Worm (Caenorhabditis elegans) whole organism, young adult: Measurements from ENCODE around the gene Y75B12A.2.

Experiments used
- B0336.3 ChIP-seq: fragments of 200-800 bp; sonication (Bioruptor generic); IDR thresholded peaks from 2 replicates; pipeline ENCODE4 v1.3.6; 2022; ENCODE audit warnings: missing genetic modification characterization, missing compliant biosample characterization
- C17E4.6 ChIP-seq: fragments of 200-800 bp; sonication (Bioruptor generic); IDR thresholded peaks from 2 replicates; pipeline ENCODE4 v1.3.6; 2022; ENCODE audit warnings: missing genetic modification reagents, missing genetic modification characterization, missing compliant biosample characterization
- D2030.7 ChIP-seq: fragments of 200-800 bp; sonication (Bioruptor generic); IDR thresholded peaks from 2 replicates; pipeline ENCODE4 v1.3.6; 2022; ENCODE audit warnings: missing genetic modification reagents, missing genetic modification characterization, missing compliant biosample characterization
- F49E8.2 ChIP-seq: sonication (generic microtip); optimal IDR thresholded peaks from 3 replicates; lab custom pipeline; 2017; ENCODE audit warnings: missing genetic modification characterization, mild to moderate bottlenecking, missing compliant biosample characterization, antibody characterized with exemption, moderate library complexity; ENCODE audit not compliant: insufficient read depth
- F55B11.4 ChIP-seq: sonication (generic microtip); optimal IDR thresholded peaks from 2 replicates; lab custom pipeline; 2016; ENCODE audit warnings: missing compliant biosample characterization, missing genetic modification characterization, borderline replicate concordance; ENCODE audit not compliant: insufficient read depth
- F57A8.1 ChIP-seq: fragments of 200-800 bp; sonication (Bioruptor generic); optimal IDR thresholded peaks from 2 replicates; lab custom pipeline; 2018; ENCODE audit warnings: mild to moderate bottlenecking, missing genetic modification characterization, moderate library complexity, missing compliant biosample characterization
- F57C9.4 ChIP-seq: sonication (generic microtip); optimal IDR thresholded peaks from 2 replicates; lab custom pipeline; 2017; ENCODE audit warnings: mild to moderate bottlenecking, missing genetic modification characterization, missing compliant biosample characterization
- K11D2.4 ChIP-seq: fragments of 200-800 bp; sonication (Bioruptor generic); IDR thresholded peaks from 2 replicates; pipeline ENCODE4 v1.3.6; 2022; ENCODE audit warnings: missing genetic modification reagents, missing genetic modification characterization, missing compliant biosample characterization
- Y67H2A.10 ChIP-seq: fragments of 200-800 bp; sonication (Bioruptor generic); conservative IDR thresholded peaks from 2 replicates; pipeline ENCODE4 v1.3.6; 2022; ENCODE audit warnings: missing genetic modification reagents, missing genetic modification characterization, missing compliant biosample characterization
- Y95B8A.8 ChIP-seq: fragments of 200-800 bp; sonication (Bioruptor generic); IDR thresholded peaks from 2 replicates; pipeline ENCODE4 v1.3.6; 2022; ENCODE audit warnings: missing genetic modification reagents, missing genetic modification characterization, missing compliant biosample characterization
- aptf-3 ChIP-seq: fragments of 200-800 bp; sonication (Bioruptor generic); IDR thresholded peaks from 2 replicates; pipeline ENCODE4 v1.3.6; 2022; ENCODE audit warnings: missing genetic modification characterization, missing compliant biosample characterization
- atf-7 ChIP-seq: sonication (generic microtip); optimal IDR thresholded peaks from 2 replicates; lab custom pipeline; 2017; ENCODE audit warnings: mild to moderate bottlenecking, missing genetic modification characterization, missing compliant biosample characterization
- athp-1 ChIP-seq: sonication (generic microtip); optimal IDR thresholded peaks from 2 replicates; lab custom pipeline; 2017; ENCODE audit warnings: mild to moderate bottlenecking, missing genetic modification characterization, missing compliant biosample characterization
- attf-5 ChIP-seq: fragments of 200-800 bp; sonication (Bioruptor generic); optimal IDR thresholded peaks from 2 replicates; lab custom pipeline; 2018; ENCODE audit warnings: mild to moderate bottlenecking, missing genetic modification characterization, missing compliant biosample characterization
- bed-2 ChIP-seq: fragments of 200-800 bp; sonication (Bioruptor generic); IDR thresholded peaks from 2 replicates; pipeline ENCODE4 v1.3.6; 2022; ENCODE audit warnings: missing genetic modification reagents, missing genetic modification characterization, missing compliant biosample characterization
- ceh-100 ChIP-seq: fragments of 200-800 bp; sonication (Bioruptor generic); IDR thresholded peaks from 2 replicates; pipeline ENCODE4 v1.3.6; 2022; ENCODE audit warnings: missing genetic modification reagents, missing genetic modification characterization, missing compliant biosample characterization
- dox-1 ChIP-seq: fragments of 200-800 bp; sonication (Bioruptor generic); IDR thresholded peaks from 2 replicates; pipeline ENCODE4 v1.3.6; 2022; ENCODE audit warnings: missing genetic modification reagents, missing genetic modification characterization, missing compliant biosample characterization
- dpl-1 ChIP-seq: fragments of 150-350 bp; optimal IDR thresholded peaks from 2 replicates; lab custom pipeline; 2014; ENCODE audit warnings: missing biosample characterization, missing genetic modification reagents, missing genetic modification characterization
- egl-44 ChIP-seq: fragments of 200-800 bp; sonication (Bioruptor generic); IDR thresholded peaks from 2 replicates; pipeline ENCODE4 v1.3.6; 2022; ENCODE audit warnings: missing genetic modification reagents, missing genetic modification characterization, missing compliant biosample characterization
- ekl-4 ChIP-seq: fragments of 200-800 bp; sonication (Bioruptor generic); IDR thresholded peaks from 2 replicates; pipeline ENCODE4 v1.3.6; 2022; ENCODE audit warnings: missing genetic modification reagents, missing genetic modification characterization, missing compliant biosample characterization
- lag-1 ChIP-seq: fragments of 200-800 bp; sonication (Bioruptor generic); IDR thresholded peaks from 2 replicates; pipeline ENCODE4 v1.3.6; 2022; ENCODE audit warnings: missing genetic modification reagents, missing genetic modification characterization, missing compliant biosample characterization
- lin-35 ChIP-seq, 3 experiments: fragments of 150-350 bp in 2 of 3; sonication (generic microtip) in 1 of 3; optimal IDR thresholded peaks; 2 replicates each; lab custom pipeline; 2014 to 2018; ENCODE audit warnings: missing biosample characterization in 3 of 3, missing genetic modification characterization in 3 of 3, missing genetic modification reagents in 3 of 3
- lin-54 ChIP-seq: fragments of 200-800 bp; sonication (Bioruptor generic); optimal IDR thresholded peaks from 2 replicates; lab custom pipeline; 2018; ENCODE audit warnings: mild to moderate bottlenecking, missing genetic modification characterization, missing compliant biosample characterization
- madf-10 ChIP-seq: sonication (generic microtip); optimal IDR thresholded peaks from 2 replicates; lab custom pipeline; 2016; ENCODE audit warnings: mild to moderate bottlenecking, missing genetic modification characterization, missing compliant biosample characterization
- mxl-1 ChIP-seq: sonication (generic microtip); optimal IDR thresholded peaks from 2 replicates; lab custom pipeline; 2016; ENCODE audit warnings: missing genetic modification characterization, missing compliant biosample characterization
- nfyb-1 ChIP-seq: fragments of 200-800 bp; sonication (Bioruptor generic); IDR thresholded peaks from 2 replicates; pipeline ENCODE4 v1.3.6; 2022; ENCODE audit warnings: missing genetic modification reagents, missing genetic modification characterization, missing compliant biosample characterization
- nhr-27 ChIP-seq: fragments of 200-800 bp; sonication (Bioruptor generic); optimal IDR thresholded peaks from 2 replicates; lab custom pipeline; 2018; ENCODE audit warnings: mild to moderate bottlenecking, missing genetic modification characterization, moderate library complexity, missing compliant biosample characterization
- nhr-90 ChIP-seq: sonication (generic microtip); optimal IDR thresholded peaks from 2 replicates; lab custom pipeline; 2016; ENCODE audit warnings: missing genotype, mild to moderate bottlenecking, missing genetic modification characterization, missing compliant biosample characterization
- pbrm-1 ChIP-seq: fragments of 200-800 bp; sonication (Bioruptor generic); IDR thresholded peaks from 2 replicates; pipeline ENCODE4 v1.3.6; 2022; ENCODE audit warnings: missing genetic modification reagents, missing genetic modification characterization, missing compliant biosample characterization
- pha-4 ChIP-seq: fragments of 150-350 bp; sonication (generic microtip); optimal IDR thresholded peaks from 2 replicates; lab custom pipeline; 2014; ENCODE audit warnings: missing biosample characterization, missing genetic modification reagents, missing genetic modification characterization
- rec-8 ChIP-seq, 2 experiments: sonication (generic microtip); optimal IDR thresholded peaks; 2 replicates each; lab custom pipeline; 2016; ENCODE audit warnings: mild to moderate bottlenecking in 2 of 2, missing genetic modification characterization in 2 of 2, missing genetic modification reagents in 2 of 2, missing genotype in 2 of 2, missing biosample characterization in 1 of 2, missing compliant biosample characterization in 1 of 2, moderate library complexity in 1 of 2
- rpc-1 ChIP-seq, 2 experiments: fragments of 150-350 bp in 1 of 2; sonication (generic microtip) in 1 of 2; optimal IDR thresholded peaks; 2 replicates each; lab custom pipeline; 2014 to 2018; ENCODE audit warnings: missing biosample characterization in 1 of 2, missing genetic modification characterization in 1 of 2, missing genetic modification reagents in 1 of 2, missing genotype in 1 of 2
- snpc-1.3 ChIP-seq: sonication (generic microtip); optimal IDR thresholded peaks from 2 replicates; lab custom pipeline; 2017; ENCODE audit warnings: missing genetic modification characterization, mild to moderate bottlenecking, missing compliant biosample characterization, antibody characterized with exemption, moderate library complexity, missing genotype, missing genetic modification reagents; ENCODE audit not compliant: insufficient read depth
- snpc-3.4 ChIP-seq: sonication (generic microtip); optimal IDR thresholded peaks from 2 replicates; lab custom pipeline; 2017; ENCODE audit warnings: missing genetic modification characterization, mild to moderate bottlenecking, missing compliant biosample characterization, antibody characterized with exemption, moderate library complexity, missing genotype, missing genetic modification reagents
- snpc-4 ChIP-seq, 5 experiments: fragments of 150-350 bp in 1 of 5; sonication (generic microtip) in 4 of 5; optimal IDR thresholded peaks; 2 replicates each; lab custom pipeline; 2014 to 2018; ENCODE audit warnings: missing genetic modification characterization in 5 of 5, missing biosample characterization in 3 of 5, antibody characterized with exemption in 2 of 5, mild to moderate bottlenecking in 2 of 5, missing compliant biosample characterization in 2 of 5, missing genotype in 2 of 5, moderate library complexity in 2 of 5, missing genetic modification reagents in 1 of 5
- sptf-2 ChIP-seq: fragments of 200-800 bp; sonication (Bioruptor generic); optimal IDR thresholded peaks from 2 replicates; lab custom pipeline; 2018; ENCODE audit warnings: mild to moderate bottlenecking, missing genetic modification characterization, missing compliant biosample characterization
- tlf-1 ChIP-seq: fragments of 200-800 bp; sonication (Bioruptor generic); optimal IDR thresholded peaks from 2 replicates; lab custom pipeline; 2018; ENCODE audit warnings: mild to moderate bottlenecking, missing genetic modification characterization, missing compliant biosample characterization
- zfh-2 ChIP-seq: fragments of 200-800 bp; sonication (Bioruptor generic); conservative IDR thresholded peaks from 2 replicates; pipeline ENCODE4 v1.3.6; 2022; ENCODE audit warnings: missing genetic modification reagents, missing genetic modification characterization, missing compliant biosample characterization
- ztf-28 ChIP-seq: fragments of 200-800 bp; sonication (Bioruptor generic); IDR thresholded peaks from 2 replicates; pipeline ENCODE4 v1.3.6; 2022; ENCODE audit warnings: missing genetic modification reagents, missing genetic modification characterization, missing compliant biosample characterization

Gene Y75B12A.2

DNA sequence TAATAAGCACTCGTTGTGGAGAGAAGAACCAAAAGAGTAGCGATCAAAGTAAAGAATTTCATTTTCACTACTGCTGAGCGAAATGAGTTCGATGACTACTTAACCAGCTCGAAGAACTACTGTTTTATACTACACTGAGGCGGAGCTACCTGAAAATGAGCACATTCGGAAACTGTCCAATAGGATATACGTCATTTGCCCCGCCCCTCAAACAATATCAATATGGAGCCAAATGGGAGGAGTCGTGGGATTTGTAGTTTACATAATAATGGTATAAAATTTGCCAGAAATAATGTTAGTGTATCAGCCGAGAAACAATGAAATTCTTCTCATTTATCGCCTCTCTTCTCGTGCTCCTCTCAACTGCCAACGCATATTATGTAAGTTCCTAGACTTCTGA lies 19.9 kb upstream of the Y75B12A.2 start, which contains the start of the genes C01G10.5 and C01G10.4:
Gene C01G10.5, minus strand, starts transcription at position 101 of the 400 bp plus-strand sequence.
Gene C01G10.4, plus strand, starts transcription at position 303 of the 400 bp plus-strand sequence.
- TF ChIP-seq nhr-27 (tag; lab: Kevin White, UChicago), result no peak
- TF ChIP-seq ekl-4 (GFP tag; lab: Robert Waterston, UW), result no peak
- TF ChIP-seq snpc-1.3 (tag; lab: Kevin White, UChicago), result no peak
- no peak for TF ChIP-seq Y95B8A.8 (GFP tag; lab: Robert Waterston, UW)
- no peak for TF ChIP-seq dpl-1 (GFP tag; lab: Kevin White, UChicago)
- no peak for TF ChIP-seq nfyb-1 (GFP tag; lab: Robert Waterston, UW)
- TF ChIP-seq F57A8.1 (GFP tag; lab: Kevin White, UChicago), result no peak
- TF ChIP-seq ceh-100 (GFP tag; lab: Robert Waterston, UW), result no peak
- TF ChIP-seq madf-10 (tag; lab: Kevin White, UChicago), result no peak
- no peak for TF ChIP-seq atf-7 (tag; lab: Kevin White, UChicago)
- no peak for TF ChIP-seq lin-54
- no peak for TF ChIP-seq K11D2.4 (GFP tag; lab: Robert Waterston, UW)
- no peak for TF ChIP-seq pha-4 (tag; lab: Kevin White, UChicago)
- no peak for TF ChIP-seq lag-1 (GFP tag; lab: Robert Waterston, UW)
- no peak for TF ChIP-seq nhr-90 (tag; lab: Kevin White, UChicago)
- TF ChIP-seq F57C9.4 (tag; lab: Kevin White, UChicago), result no peak
- TF ChIP-seq sptf-2 (GFP tag; lab: Kevin White, UChicago), result no peak
- TF ChIP-seq snpc-4 (GFP tag; optimal IDR thresholded peaks at IDR 0.05; lab: Kevin White, UChicago), result no peak
- TF ChIP-seq snpc-4 (tag; optimal IDR thresholded peaks at IDR 0.05; lab: Kevin White, UChicago), result no peak
- no peak for TF ChIP-seq lin-35 (GFP tag; optimal IDR thresholded peaks at IDR 0.05; lab: Kevin White, UChicago)

DNA sequence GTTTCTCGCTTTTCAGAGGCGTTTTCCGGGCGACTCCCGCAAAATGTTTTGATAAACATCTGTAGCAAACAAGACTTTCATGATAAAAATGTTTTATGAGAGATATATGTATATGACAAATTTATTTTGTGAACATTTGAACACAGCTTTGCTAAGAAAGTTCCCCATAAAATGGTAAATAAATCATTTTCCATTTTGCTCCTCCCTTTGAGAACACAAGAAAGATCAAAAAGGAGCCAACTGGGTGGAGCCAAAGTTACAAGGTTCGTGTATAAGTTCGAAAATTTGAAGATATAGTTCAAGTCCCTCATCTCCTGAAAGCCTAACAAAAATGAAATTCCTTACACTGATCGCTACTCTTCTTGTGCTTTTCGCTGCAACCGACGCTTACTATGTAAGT lies 18.9 kb upstream of the Y75B12A.2 start, which contains the start of gene C01G10.17:
Gene C01G10.17, plus strand, starts transcription at position 301 of the 400 bp plus-strand sequence.
- no peak for TF ChIP-seq egl-44 (GFP tag; lab: Robert Waterston, UW)
- TF ChIP-seq pha-4 (tag; lab: Kevin White, UChicago), result no peak
- no peak for TF ChIP-seq zfh-2 (GFP tag; lab: Robert Waterston, UW)

DNA sequence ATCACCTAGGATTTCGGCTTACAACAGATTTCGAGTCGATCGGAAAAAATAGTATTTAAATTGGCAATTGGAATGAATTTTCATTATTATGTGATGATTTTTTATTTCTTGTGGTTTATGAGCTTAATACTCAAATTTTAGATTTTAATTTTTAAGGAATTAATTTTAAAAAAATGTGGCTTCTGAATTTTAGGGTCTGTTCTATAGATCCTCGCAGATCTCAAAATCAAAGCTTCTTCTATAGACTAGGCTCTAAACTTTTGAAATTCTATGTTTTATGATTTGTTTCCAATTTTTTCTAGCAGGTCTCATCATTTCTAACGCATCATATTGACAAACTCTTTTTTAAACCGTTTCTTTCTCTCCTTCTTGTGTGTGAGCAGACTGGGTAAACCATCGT lies 16.7 kb upstream of the Y75B12A.2 start, which contains the start of gene txt-12:
Gene txt-12, plus strand, starts transcription at position 301 of the 400 bp plus-strand sequence.
- no peak for TF ChIP-seq athp-1 (tag; lab: Kevin White, UChicago)
- no peak for TF ChIP-seq ztf-28
- TF ChIP-seq pbrm-1, result no peak
- TF ChIP-seq D2030.7, result no peak
- no peak for TF ChIP-seq mxl-1 (tag; lab: Kevin White, UChicago)
- TF ChIP-seq zfh-2 (GFP tag; lab: Robert Waterston, UW), result no peak
- no peak for TF ChIP-seq tlf-1 (GFP tag; lab: Kevin White, UChicago)
- TF ChIP-seq bed-2 (GFP tag; lab: Robert Waterston, UW), result no peak

DNA sequence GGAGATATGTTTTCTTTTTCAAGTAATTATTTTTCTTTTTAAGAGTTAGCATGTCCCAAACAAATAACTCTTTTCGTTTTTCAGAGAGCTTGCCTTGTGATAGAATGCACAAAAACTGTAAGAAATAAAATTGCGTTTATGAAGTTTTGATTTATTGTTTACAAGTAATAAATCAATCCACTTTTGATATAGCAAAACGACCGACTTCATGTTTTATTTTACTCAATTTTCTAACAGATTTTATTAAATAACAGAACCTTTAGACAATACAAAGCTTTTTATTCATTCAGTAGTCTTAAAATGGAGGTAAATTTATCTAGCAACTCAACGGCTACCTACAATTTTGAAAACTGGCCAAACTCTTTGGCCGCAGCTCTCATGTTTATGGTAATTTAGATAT lies 14.6 kb upstream of the Y75B12A.2 start, which contains the start of gene srx-78:
Gene srx-78, plus strand, starts transcription at position 301 of the 400 bp plus-strand sequence.
- no peak for TF ChIP-seq snpc-3.4
- no peak for TF ChIP-seq Y67H2A.10 (GFP tag; lab: Robert Waterston, UW)
- TF ChIP-seq C17E4.6 (GFP tag; lab: Robert Waterston, UW), result no peak
- TF ChIP-seq F55B11.4 (tag; lab: Kevin White, UChicago), result no peak
- no peak for TF ChIP-seq rec-8 (tag; optimal IDR thresholded peaks at IDR 0.05; lab: Kevin White, UChicago)
- no peak for TF ChIP-seq sptf-2 (GFP tag; lab: Kevin White, UChicago)
- no peak for TF ChIP-seq aptf-3
- TF ChIP-seq madf-10 (tag; lab: Kevin White, UChicago), result no peak
- TF ChIP-seq lin-54, result no peak
- TF ChIP-seq rpc-1 (optimal IDR thresholded peaks at IDR 0.05; lab: Kevin White, UChicago), result no peak
- TF ChIP-seq rpc-1 (tag; optimal IDR thresholded peaks at IDR 0.05; lab: Kevin White, UChicago), result no peak
- no peak for TF ChIP-seq B0336.3
- TF ChIP-seq attf-5, result no peak
- no peak for TF ChIP-seq F49E8.2
- no peak for TF ChIP-seq dox-1 (GFP tag; lab: Robert Waterston, UW)
- no peak for TF ChIP-seq lin-35 (GFP tag; optimal IDR thresholded peaks at IDR 0.05; lab: Kevin White, UChicago)
- TF ChIP-seq pbrm-1, result no peak
